Fruit fly (Drosophila melanogaster) whole organism: Measurements from ENCODE around the gene Sh.

ENCODE experiments used
- CG8478 ChIP-seq: fragments of >200 bp; optimal IDR thresholded peaks from 2 replicates; lab custom pipeline; 2018; ENCODE audit warnings: inconsistent platforms
- Dll ChIP-seq: fragments of >200 bp; optimal IDR thresholded peaks from 2 replicates; lab custom pipeline; 2017
- EcR ChIP-seq, 2 experiments: fragments of >200 bp; optimal IDR thresholded peaks; 2 replicates each; lab custom pipeline; 2017; ENCODE audit warnings: missing biosample characterization in 2 of 2, missing genetic modification characterization in 2 of 2, missing genetic modification reagents in 2 of 2
- pan ChIP-seq: fragments of >200 bp; optimal IDR thresholded peaks from 2 replicates; lab custom pipeline; 2017
- psq ChIP-seq: fragments of >200 bp; optimal IDR thresholded peaks from 2 replicates; lab custom pipeline; 2017
- usp ChIP-seq: fragments of >200 bp; optimal IDR thresholded peaks from 2 replicates; lab custom pipeline; 2017; ENCODE audit warnings: missing biosample characterization, missing genetic modification characterization, mixed read lengths

Gene Sh

DNA sequence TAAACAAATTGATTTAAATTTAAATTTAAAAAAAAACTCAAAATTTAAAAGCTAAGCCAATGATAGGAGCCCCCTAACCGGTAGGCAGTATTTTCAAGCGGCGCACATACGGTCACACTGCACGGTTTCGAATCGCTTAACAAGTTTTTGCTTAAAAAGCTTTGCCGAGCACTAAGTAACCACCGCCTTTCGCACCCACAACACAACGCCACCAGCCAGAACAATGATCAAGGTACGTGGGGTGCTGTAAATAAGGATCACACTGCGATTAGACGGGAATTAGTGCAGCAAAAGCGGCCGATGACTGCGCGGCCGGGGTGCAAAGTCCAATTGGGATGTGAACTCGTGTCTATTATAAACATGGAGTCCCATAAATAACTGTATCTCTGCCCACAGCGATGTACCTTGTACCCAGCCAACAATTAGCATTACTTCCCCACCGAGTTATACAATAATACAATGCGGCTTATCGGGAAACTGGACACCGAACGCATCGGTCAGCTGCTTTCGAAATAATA lies 28.2 kb upstream of the Sh start, which contains the start of gene scu:
Gene scu, plus strand, starts transcription at position 101 of the 518 bp plus-strand sequence.
- no peak for TF ChIP-seq CG8478
- TF ChIP-seq psq (lab: Kevin White, UChicago): no peak

DNA sequence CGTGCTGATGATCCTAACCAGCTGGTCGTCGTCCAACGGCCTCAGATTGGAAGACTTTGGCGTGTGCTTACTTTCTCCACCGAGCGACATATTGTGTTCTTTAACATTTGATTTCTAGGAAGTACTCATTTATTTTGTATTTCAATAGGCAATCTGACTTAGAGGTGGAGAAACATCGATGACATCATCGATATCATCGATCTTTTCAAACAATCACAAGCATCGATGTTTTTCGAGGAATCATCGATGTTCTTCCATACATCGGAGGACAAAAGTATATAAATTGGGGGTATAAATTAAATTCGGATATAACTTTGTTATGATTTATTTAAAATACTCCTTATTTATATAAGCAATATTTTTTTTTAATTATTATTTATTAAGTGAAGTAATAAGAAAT lies 27.3 kb upstream of the Sh start, which contains the start of gene Swt1:
Gene Swt1, minus strand, starts transcription at position 177 of the 400 bp plus-strand sequence.
- TF ChIP-seq usp (GFP tag; lab: Kevin White, UChicago): no peak
- TF ChIP-seq EcR (GFP tag; optimal IDR thresholded peaks at IDR 0.05; lab: Kevin White, UChicago): no peak
- no peak for TF ChIP-seq CG8478
- no peak for TF ChIP-seq pan (lab: Kevin White, UChicago)
- no peak for TF ChIP-seq Dll
- TF ChIP-seq psq (lab: Kevin White, UChicago): no peak

- no peak for TF ChIP-seq usp (GFP tag; lab: Kevin White, UChicago)
- no peak for TF ChIP-seq psq (lab: Kevin White, UChicago)
- TF ChIP-seq EcR (GFP tag; optimal IDR thresholded peaks at IDR 0.05; lab: Kevin White, UChicago): no peak
Measured at dm6 chrX:18088432-18088831, 25.4 kb upstream of the Sh start, which contains the start of gene CG7536. CG7536 (minus strand) TSS chrX:18088532.

- TF ChIP-seq Dll: no peak
- TF ChIP-seq EcR (GFP tag; optimal IDR thresholded peaks at IDR 0.05; lab: Kevin White, UChicago): no peak
- no peak for TF ChIP-seq pan (lab: Kevin White, UChicago)
- TF ChIP-seq CG8478: no peak
- TF ChIP-seq usp (GFP tag; lab: Kevin White, UChicago): no peak
Measured at dm6 chrX:18085470-18085797, 22.4 kb upstream of the Sh start, which contains the start of gene Ada3. Ada3 (plus strand) TSS chrX:18085761.

dm6 chrX:18084614-18085469 lies 21.8 kb upstream of the Sh start:
- no peak for TF ChIP-seq CG8478
- no peak for TF ChIP-seq EcR (GFP tag; optimal IDR thresholded peaks at IDR 0.05; lab: Kevin White, UChicago)
- no peak for TF ChIP-seq pan (lab: Kevin White, UChicago)
- TF ChIP-seq Dll: no peak
- no peak for TF ChIP-seq usp (GFP tag; lab: Kevin White, UChicago)
- TF ChIP-seq psq (lab: Kevin White, UChicago): no peak

dm6 chrX:18083528-18084365 lies 20.7 kb upstream of the Sh start:
- no peak for TF ChIP-seq usp (GFP tag; lab: Kevin White, UChicago)
- TF ChIP-seq pan (lab: Kevin White, UChicago): no peak
- no peak for TF ChIP-seq psq (lab: Kevin White, UChicago)
- TF ChIP-seq EcR (GFP tag; optimal IDR thresholded peaks at IDR 0.05; lab: Kevin White, UChicago): no peak
- no peak for TF ChIP-seq Dll
- no peak for TF ChIP-seq CG8478

DNA sequence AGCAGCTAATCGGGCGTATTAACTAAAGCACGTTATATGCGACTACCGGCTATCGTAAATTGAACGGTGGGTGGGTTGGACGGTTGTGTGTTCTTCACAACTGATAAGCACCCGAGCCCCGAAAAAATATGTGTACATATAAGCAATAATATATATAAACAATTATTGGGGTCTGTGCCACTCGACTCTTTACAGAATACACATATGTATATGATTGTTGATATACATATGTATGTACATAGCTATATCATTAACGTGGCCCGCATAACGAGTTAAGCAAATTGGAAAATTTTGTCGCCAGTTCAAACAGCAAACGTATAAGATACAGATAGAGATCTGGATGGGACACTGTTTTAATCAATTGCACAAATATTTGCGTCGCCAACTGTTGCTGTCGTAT lies 19.6 kb upstream of the Sh start:
- TF ChIP-seq usp (GFP tag; lab: Kevin White, UChicago) (no peak), EcR (GFP tag; optimal IDR thresholded peaks at IDR 0.05; lab: Kevin White, UChicago) (no peak), CG8478 (no peak), Dll (no peak), pan (lab: Kevin White, UChicago) (no peak), psq (lab: Kevin White, UChicago) (no peak)

- TF ChIP-seq psq (lab: Kevin White, UChicago): no peak
- no peak for TF ChIP-seq CG8478
- no peak for TF ChIP-seq pan (lab: Kevin White, UChicago)
- TF ChIP-seq usp (GFP tag; lab: Kevin White, UChicago): no peak
- no peak for TF ChIP-seq Dll
- no peak for TF ChIP-seq EcR (GFP tag; optimal IDR thresholded peaks at IDR 0.05; lab: Kevin White, UChicago)
Measured at dm6 chrX:18064183-18064582, 1.1 kb upstream of the Sh start, which contains the start of gene Dhc16F. Dhc16F (plus strand) TSS chrX:18064483.

- no peak for TF ChIP-seq pan (lab: Kevin White, UChicago)
- no peak for TF ChIP-seq EcR (GFP tag; optimal IDR thresholded peaks at IDR 0.05; lab: Kevin White, UChicago)
- no peak for TF ChIP-seq CG8478
- TF ChIP-seq Dll: no peak
- TF ChIP-seq psq (lab: Kevin White, UChicago): no peak
- TF ChIP-seq usp (GFP tag; lab: Kevin White, UChicago): no peak
Measured at dm6 chrX:18058108-18058507, 4.9 kb downstream of the Sh start.

- TF ChIP-seq usp (GFP tag; lab: Kevin White, UChicago) (no peak), CG8478 (no peak), pan (lab: Kevin White, UChicago) (no peak), psq (lab: Kevin White, UChicago) (no peak), EcR (GFP tag; optimal IDR thresholded peaks at IDR 0.05; lab: Kevin White, UChicago) (no peak), Dll (no peak)
Measured at dm6 chrX:18057202-18057601, 5.8 kb downstream of the Sh start.

DNA sequence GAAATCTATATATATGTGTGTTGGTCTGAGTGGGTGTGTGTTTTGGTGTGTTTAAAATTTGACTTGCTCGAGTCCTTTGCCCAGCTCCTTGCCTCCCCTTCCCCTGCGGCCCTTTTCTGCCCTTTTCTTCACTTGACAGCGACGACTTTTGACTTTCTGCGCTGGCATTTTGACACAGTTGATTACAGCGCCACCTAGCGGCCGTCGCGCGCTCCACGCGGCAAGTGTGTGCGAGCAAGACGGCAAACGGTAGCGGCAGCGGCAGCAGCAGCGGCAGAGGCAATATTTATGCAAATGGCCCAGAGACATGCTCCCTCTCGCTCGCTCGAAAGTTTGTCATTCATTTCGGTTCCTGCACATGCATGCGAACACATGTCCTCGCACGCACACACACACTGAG lies 10.9 kb downstream of the Sh start:
- TF ChIP-seq Dll: no peak
- no peak for TF ChIP-seq usp (GFP tag; lab: Kevin White, UChicago)
- TF ChIP-seq CG8478: no peak
- no peak for TF ChIP-seq psq (lab: Kevin White, UChicago)
- no peak for TF ChIP-seq pan (lab: Kevin White, UChicago)
- TF ChIP-seq EcR (GFP tag; optimal IDR thresholded peaks at IDR 0.05; lab: Kevin White, UChicago): no peak
